Worm (Caenorhabditis elegans): Measurements from ENCODE around the gene F01F1.3.

DNA sequence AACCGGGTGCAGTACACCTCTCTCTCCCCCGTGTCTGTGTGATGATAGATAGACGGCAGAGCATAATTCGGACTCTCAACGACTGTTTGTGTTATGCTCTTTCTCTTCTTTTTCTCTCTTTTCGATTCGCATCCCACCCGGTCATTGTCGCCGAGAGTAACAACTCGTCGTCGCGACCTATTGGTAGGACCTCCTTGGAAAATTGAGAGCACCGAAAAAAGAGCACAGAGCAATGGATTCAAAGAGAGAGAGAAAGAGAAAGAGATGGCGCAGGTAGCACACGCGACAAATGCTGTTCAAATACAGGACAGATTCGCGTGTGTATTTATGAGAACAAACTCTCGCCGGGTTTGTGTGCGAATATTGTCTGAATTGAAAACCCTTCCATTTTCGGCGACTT is 28.1 kb upstream of the F01F1.3 start:
- TF ChIP-seq ama-1 (optimal IDR thresholded peaks at IDR 0.05) (no peak), F13C5.2 (tag; optimal IDR thresholded peaks at IDR 0.05) (no peak), flt-1 (GFP tag; IDR thresholded peaks at IDR 0.05) (no peak), ceh-36 (tag; optimal IDR thresholded peaks at IDR 0.05) (no peak), tbx-11 (GFP tag; IDR thresholded peaks at IDR 0.05) (no peak), pes-1 (GFP tag; IDR thresholded peaks at IDR 0.05) (no peak), B0310.2 (tag; optimal IDR thresholded peaks at IDR 0.05) (no peak), tbx-37 (GFP tag; conservative IDR thresholded peaks at IDR 0.05) (no peak), aly-1 (tag; optimal IDR thresholded peaks at IDR 0.05) (no peak), scrt-1 (GFP tag; IDR thresholded peaks at IDR 0.05) (no peak), tra-4 (tag; optimal IDR thresholded peaks at IDR 0.05) (no peak), hnd-1 (tag; optimal IDR thresholded peaks at IDR 0.05) (no peak)
